Worm (Caenorhabditis elegans): ENCODE measurements around the gene gdh-1.

Gene gdh-1

DNA sequence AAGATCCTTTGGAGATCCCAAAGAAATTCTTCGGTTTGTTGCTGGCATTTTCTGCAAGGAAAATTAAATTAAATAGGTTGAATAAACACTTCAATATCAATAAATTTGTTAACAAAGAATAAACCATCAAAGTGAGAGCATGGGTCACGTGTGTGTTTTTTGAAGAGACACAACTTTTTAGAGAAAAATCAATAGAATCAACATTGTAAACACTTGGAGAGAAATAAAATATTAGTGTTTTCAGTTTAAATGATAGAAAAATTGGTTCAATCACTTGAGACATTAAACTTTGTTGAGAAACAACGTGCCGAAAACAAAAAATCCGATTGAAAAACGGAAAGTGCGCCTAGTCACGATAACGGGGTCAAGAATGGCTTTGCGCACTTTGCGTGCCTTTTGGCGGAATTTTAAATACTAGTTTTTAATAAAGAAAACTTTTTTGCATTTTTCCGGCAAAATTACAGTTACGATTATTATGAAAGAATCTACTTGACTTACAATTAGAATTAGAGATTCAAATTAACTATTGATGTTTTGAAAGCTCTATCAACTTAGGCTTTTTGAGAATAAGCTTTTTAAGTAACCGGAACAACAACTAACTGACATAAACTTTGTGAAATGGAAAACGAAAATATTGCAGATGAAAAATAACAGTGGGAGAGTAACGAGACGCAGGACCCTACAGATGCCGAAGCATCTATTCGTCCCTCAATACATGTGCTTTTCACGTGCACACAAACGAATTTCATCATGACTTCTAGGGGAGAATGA lies 8.6 kb downstream of the gdh-1 start, which contains the start of gene ZK829.7 (continued):
- TF ChIP-seq alr-1 (tag; optimal IDR thresholded peaks at IDR 0.05; ENCODE audit: borderline replicate concordance) (no peak), unc-86 (tag; optimal IDR thresholded peaks at IDR 0.05) (peak; percentile 75), lin-14 (GFP tag; optimal IDR thresholded peaks at IDR 0.05) (peak; percentile 81), unc-30 (tag; optimal IDR thresholded peaks at IDR 0.05) (no peak)

DNA sequence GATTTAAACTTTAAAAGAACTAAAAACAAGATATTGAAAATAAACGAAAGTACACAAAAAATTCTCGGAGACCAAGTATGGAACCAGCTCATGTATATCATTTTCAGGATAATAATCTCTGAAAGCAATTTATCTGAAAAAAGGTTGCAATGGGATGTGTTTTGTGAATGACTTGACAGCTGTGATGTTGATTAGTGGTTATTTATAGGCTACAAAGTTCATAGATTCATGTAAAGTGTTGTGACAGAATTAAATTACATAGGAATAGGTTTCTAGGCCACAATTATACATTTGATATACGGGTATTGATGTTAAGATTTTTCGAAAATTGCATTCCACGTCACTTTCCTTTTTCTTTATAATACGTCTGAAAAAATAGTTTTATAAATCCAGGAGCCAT lies 12.3 kb downstream of the gdh-1 start, which contains the start of gene srj-1:
Gene srj-1, minus strand, starts transcription at position 101 of the 400 bp plus-strand sequence.
- TF ChIP-seq fkh-8 (tag; optimal IDR thresholded peaks at IDR 0.05) (peak; percentile 21), aly-2 (tag; optimal IDR thresholded peaks at IDR 0.05) (no peak), lin-39 (tag; optimal IDR thresholded peaks at IDR 0.05) (no peak), nhr-19 (GFP tag; conservative IDR thresholded peaks at IDR 0.05) (no peak), ztf-11 (tag; optimal IDR thresholded peaks at IDR 0.05) (no peak), egl-13 (tag; optimal IDR thresholded peaks at IDR 0.05) (no peak), lin-13 (GFP tag; optimal IDR thresholded peaks at IDR 0.05) (no peak), nhr-20 (tag; optimal IDR thresholded peaks at IDR 0.05) (no peak), aha-1 (tag; optimal IDR thresholded peaks at IDR 0.05) (no peak), ceh-82 (tag; optimal IDR thresholded peaks at IDR 0.05) (no peak), nhr-11 (tag; optimal IDR thresholded peaks at IDR 0.05) (peak; percentile 1), egl-27 (tag; optimal IDR thresholded peaks at IDR 0.05) (no peak), lir-3 (tag; optimal IDR thresholded peaks at IDR 0.05; ENCODE audit: poor library complexity) (no peak)

DNA sequence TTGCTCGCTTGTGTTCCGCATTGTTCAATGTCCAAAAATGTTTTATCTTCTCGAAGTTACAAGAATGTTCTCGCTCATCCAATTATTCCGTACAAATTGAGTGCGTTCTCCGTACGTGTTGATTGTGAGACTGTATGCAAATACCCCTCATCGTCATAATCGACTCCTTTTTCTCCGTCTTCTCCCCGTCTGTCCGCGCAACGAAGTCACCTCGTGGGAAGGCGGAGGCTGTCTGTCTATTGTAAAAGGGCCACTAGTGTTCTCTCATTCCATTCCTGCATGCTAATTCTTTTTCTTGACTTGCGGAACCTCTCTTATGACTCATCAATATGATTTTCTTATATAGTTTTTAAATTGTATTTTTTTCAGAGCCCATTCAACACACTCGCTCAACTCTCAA lies 17.1 kb downstream of the gdh-1 start, which contains the start of gene ZK829.9:
Gene ZK829.9, plus strand, starts transcription at position 364 of the 400 bp plus-strand sequence.
- TF ChIP-seq nhr-76 (tag; optimal IDR thresholded peaks at IDR 0.05) (no peak), jun-1 (tag; optimal IDR thresholded peaks at IDR 0.05) (no peak), unc-98 (GFP tag; IDR thresholded peaks at IDR 0.05) (no peak), mep-1 (tag; optimal IDR thresholded peaks at IDR 0.05) (no peak), ces-1 (GFP tag; optimal IDR thresholded peaks at IDR 0.05) (no peak), mef-2 (tag; optimal IDR thresholded peaks at IDR 0.05) (no peak), zag-1 (tag; optimal IDR thresholded peaks at IDR 0.05) (no peak), C04F5.9 (tag; optimal IDR thresholded peaks at IDR 0.05) (no peak), lsy-2 (tag; optimal IDR thresholded peaks at IDR 0.05) (no peak), mab-9 (GFP tag; IDR thresholded peaks at IDR 0.05) (no peak), isw-1 (GFP tag; IDR thresholded peaks at IDR 0.05) (no peak), sox-4 (tag; optimal IDR thresholded peaks at IDR 0.05) (no peak), pag-3 (tag; optimal IDR thresholded peaks at IDR 0.05; ENCODE audit: borderline replicate concordance, insufficient read depth) (no peak), sptf-1 (tag; optimal IDR thresholded peaks at IDR 0.05) (no peak), nhr-12 (tag; optimal IDR thresholded peaks at IDR 0.05) (no peak)

DNA sequence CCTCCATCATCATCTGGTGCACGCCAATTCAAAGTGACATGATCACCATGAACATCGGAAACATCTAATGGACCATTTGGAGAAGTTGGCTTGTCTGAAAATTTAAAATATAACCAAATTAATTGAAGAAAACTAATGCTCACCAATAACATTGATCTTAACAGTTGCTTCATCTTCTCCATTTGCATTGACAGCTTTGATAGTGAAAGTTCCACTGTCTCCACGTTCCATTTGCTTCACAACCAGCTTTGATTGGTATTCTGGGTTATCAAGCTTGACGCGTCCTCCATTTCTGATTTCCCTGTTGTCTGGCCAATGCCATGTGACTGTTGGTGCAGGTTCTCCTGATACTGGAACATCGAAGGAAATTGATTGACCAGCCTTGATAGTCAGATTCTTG lies 33.4 kb downstream of the gdh-1 start:
- TF ChIP-seq hlh-4 (tag; optimal IDR thresholded peaks at IDR 0.05), result no peak
- no peak for TF ChIP-seq C04F5.9 (tag; optimal IDR thresholded peaks at IDR 0.05)
- no peak for TF ChIP-seq nhr-19 (GFP tag; conservative IDR thresholded peaks at IDR 0.05)
- no peak for TF ChIP-seq sptf-1 (tag; optimal IDR thresholded peaks at IDR 0.05)
- TF ChIP-seq snpc-4 (tag; optimal IDR thresholded peaks at IDR 0.05), result no peak

All from whole organism, L1 larva.